Fruit fly (Drosophila melanogaster): Measurements from ENCODE around the gene grass.

DNA sequence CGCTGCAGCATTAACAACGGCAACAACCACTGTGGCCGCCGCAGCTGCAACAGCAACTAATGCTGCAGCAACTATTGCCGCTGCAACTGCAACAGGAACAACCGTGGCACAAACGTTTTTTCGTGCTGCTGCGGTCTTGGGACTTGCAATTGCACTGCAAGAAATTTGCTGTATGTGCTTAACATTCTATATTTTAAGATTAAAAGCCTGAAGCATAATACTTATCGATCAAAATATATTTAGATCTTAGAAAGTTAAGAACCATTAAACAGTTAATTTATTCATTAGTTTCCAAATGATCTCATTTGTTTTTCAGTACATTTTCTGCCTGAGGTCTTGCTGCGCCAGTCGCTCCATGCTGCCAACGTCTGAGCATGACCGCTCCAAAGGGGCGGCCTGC, 23.3 kb downstream of the grass start:
- TF ChIP-seq Sin3A (optimal IDR thresholded peaks at IDR 0.05) (no peak), h (optimal IDR thresholded peaks at IDR 0.05) (no peak), psq (optimal IDR thresholded peaks at IDR 0.05) (no peak), insv (optimal IDR thresholded peaks at IDR 0.05) (no peak)
